Fruit fly (Drosophila melanogaster) Kc167 (cell line): ENCODE results near the gene CG31464.

Experiments
- Myc ChIP-seq: fragments of >200 bp; optimal IDR thresholded peaks from 2 replicates; lab custom pipeline; 2017; ENCODE audit warnings: missing external identifiers
- Sin3A ChIP-seq: fragments of >200 bp; optimal IDR thresholded peaks from 2 replicates; lab custom pipeline; 2018; ENCODE audit warnings: missing external identifiers
- h ChIP-seq: fragments of >200 bp; optimal IDR thresholded peaks from 3 replicates; lab custom pipeline; 2018; ENCODE audit warnings: missing external identifiers
- insv ChIP-seq: fragments of >200 bp; optimal IDR thresholded peaks from 3 replicates; lab custom pipeline; 2018; ENCODE audit warnings: missing external identifiers
- psq ChIP-seq: fragments of >200 bp; optimal IDR thresholded peaks from 2 replicates; lab custom pipeline; 2017; ENCODE audit warnings: missing external identifiers
- ttk ChIP-seq: sonication (Bioruptor generic); optimal IDR thresholded peaks from 2 replicates; lab custom pipeline; 2017; ENCODE audit warnings: missing external identifiers

DNA sequence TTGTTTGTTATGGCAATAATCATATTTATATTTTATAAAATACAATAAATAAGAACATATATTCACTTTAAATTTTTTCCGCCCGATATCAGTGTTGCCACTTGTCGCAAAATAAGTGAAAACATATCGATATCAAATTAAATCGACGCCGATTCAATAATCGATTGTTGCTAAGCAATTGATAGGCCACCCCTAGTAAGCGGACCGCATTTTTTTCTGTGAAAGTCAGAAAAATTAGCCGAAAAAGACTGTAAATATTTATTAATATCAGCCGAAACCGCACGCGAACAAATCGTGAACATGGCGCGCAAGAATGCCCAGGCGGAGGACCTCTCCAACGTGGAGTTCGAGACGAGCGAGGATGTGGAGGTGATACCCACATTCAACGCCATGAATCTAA lies 22.0 kb downstream of the CG31464 start, which contains the start of gene CG7483:
- TF ChIP-seq psq (lab: Kevin White, UChicago) (no peak), Myc (lab: Kevin White, UChicago) (no peak), insv (lab: Kevin White, UChicago) (no peak), h (lab: Kevin White, UChicago) (no peak), ttk (lab: Kevin White, UChicago) (no peak), Sin3A (lab: Kevin White, UChicago) (no peak)
